Fruit fly (Drosophila melanogaster) whole organism, adult: ENCODE data around the gene gw.

ENCODE experiments used
- CG12768 ChIP-seq: fragments of 200-800 bp; sonication (Bioruptor generic); optimal IDR thresholded peaks from 2 replicates; lab custom pipeline; 2017; ENCODE audit warnings: missing biosample characterization, missing genetic modification characterization, mild to moderate bottlenecking, moderate library complexity, missing genetic modification reagents
- CG1620 ChIP-seq: fragments of 200-800 bp; sonication (Bioruptor generic); optimal IDR thresholded peaks from 2 replicates; lab custom pipeline; 2016; ENCODE audit warnings: missing biosample characterization, missing genetic modification characterization
- CG33017 ChIP-seq: fragments of 200-800 bp; sonication (Bioruptor generic); optimal IDR thresholded peaks from 2 replicates; lab custom pipeline; 2018; ENCODE audit warnings: missing biosample characterization, mild to moderate bottlenecking, missing genetic modification characterization, moderate library complexity
- CG7045 ChIP-seq: fragments of 200-800 bp; sonication (Bioruptor generic); optimal IDR thresholded peaks from 2 replicates; lab custom pipeline; 2017; ENCODE audit warnings: missing biosample characterization, mild to moderate bottlenecking, missing genetic modification characterization
- CG7101 ChIP-seq: fragments of 200-800 bp; sonication (Bioruptor generic); optimal IDR thresholded peaks from 2 replicates; lab custom pipeline; 2018; ENCODE audit warnings: missing biosample characterization, mild to moderate bottlenecking, missing genetic modification characterization, moderate library complexity
- Hr96 ChIP-seq: fragments of 200-800 bp; sonication (Bioruptor generic); optimal IDR thresholded peaks from 2 replicates; lab custom pipeline; 2016; ENCODE audit warnings: missing biosample characterization, missing genetic modification characterization
- Mnt ChIP-seq: fragments of 200-800 bp; sonication (Bioruptor generic); optimal IDR thresholded peaks from 2 replicates; lab custom pipeline; 2016; ENCODE audit warnings: missing biosample characterization, mild to moderate bottlenecking, missing genetic modification characterization
- bab1 ChIP-seq: fragments of 200-800 bp; sonication (Bioruptor generic); optimal IDR thresholded peaks from 3 replicates; lab custom pipeline; 2019; ENCODE audit warnings: missing biosample characterization, mild to moderate bottlenecking, missing genetic modification characterization, moderate library complexity
- cic ChIP-seq: fragments of 200-800 bp; sonication (Bioruptor generic); optimal IDR thresholded peaks from 2 replicates; lab custom pipeline; 2017; ENCODE audit warnings: missing biosample characterization, mild to moderate bottlenecking, missing genetic modification characterization, moderate library complexity
- kay ChIP-seq: fragments of 200-800 bp; sonication (Bioruptor generic); peaks from one replicate; lab custom pipeline; 2016; ENCODE audit warnings: missing biosample characterization, missing genetic modification characterization, borderline replicate concordance
- pad ChIP-seq: fragments of 200-800 bp; sonication (Bioruptor generic); optimal IDR thresholded peaks from 3 replicates; lab custom pipeline; 2017; ENCODE audit warnings: missing biosample characterization, missing genetic modification characterization, mild to moderate bottlenecking, moderate library complexity, missing genetic modification reagents
- tj ChIP-seq: fragments of 200-800 bp; sonication (Bioruptor generic); optimal IDR thresholded peaks from 3 replicates; lab custom pipeline; 2017; ENCODE audit warnings: missing biosample characterization, mild to moderate bottlenecking, missing genetic modification characterization, moderate library complexity
- toe ChIP-seq: fragments of 200-800 bp; sonication (Bioruptor generic); optimal IDR thresholded peaks from 2 replicates; lab custom pipeline; 2016; ENCODE audit warnings: missing biosample characterization, missing genetic modification characterization

DNA sequence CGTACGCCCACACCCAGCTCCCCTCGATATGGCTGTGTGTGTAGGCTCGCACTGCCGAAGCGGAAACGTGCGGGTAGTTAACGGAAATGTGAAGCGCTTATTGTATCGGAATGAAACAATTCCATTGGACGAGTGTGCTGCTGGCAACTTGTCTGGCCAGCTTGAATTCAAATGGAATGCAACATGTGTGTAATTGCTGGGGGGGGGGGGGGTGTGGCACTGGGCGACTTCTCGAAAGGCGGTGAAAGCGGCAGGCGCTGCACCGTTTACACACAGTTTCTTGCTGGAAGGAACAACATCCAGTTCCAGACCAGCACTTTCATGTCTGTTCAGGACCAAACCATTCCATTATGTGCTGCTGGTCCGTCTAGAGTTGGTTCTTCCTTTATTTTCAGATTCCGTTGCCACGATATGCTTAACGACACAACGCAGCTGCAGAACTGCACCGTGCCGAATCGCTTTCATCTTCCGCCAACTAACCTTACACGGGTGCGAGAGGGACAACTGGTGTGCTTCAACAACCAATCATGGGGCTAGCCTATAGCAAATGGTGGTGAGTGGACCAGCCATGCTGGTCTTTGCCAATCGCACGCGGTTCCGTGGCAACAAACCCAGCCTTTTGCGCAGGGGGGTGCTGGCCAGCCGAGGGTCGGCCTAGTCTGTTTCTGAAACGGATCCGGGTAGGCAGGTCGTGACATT is 43.7 kb upstream of the gw start:
- no peak for TF ChIP-seq pad (GFP tag; lab: Kevin White, UChicago)
- no peak for TF ChIP-seq Mnt (GFP tag; lab: Kevin White, UChicago)
- TF ChIP-seq tj (GFP tag; lab: Kevin White, UChicago), result no peak
- TF ChIP-seq CG7101 (tag; lab: Kevin White, UChicago), result no peak
- TF ChIP-seq bab1 (GFP tag; lab: Kevin White, UChicago), result no peak
- TF ChIP-seq kay (GFP tag; lab: Kevin White, UChicago), result no peak
- no peak for TF ChIP-seq Hr96
- no peak for TF ChIP-seq CG33017 (tag; lab: Kevin White, UChicago)
- TF ChIP-seq CG1620, result no peak
- no peak for TF ChIP-seq toe
- TF ChIP-seq CG12768 (GFP tag; lab: Kevin White, UChicago), result no peak
- TF ChIP-seq CG7045 (GFP tag; lab: Kevin White, UChicago), result no peak
- no peak for TF ChIP-seq cic (GFP tag; lab: Kevin White, UChicago)
